Worm (Caenorhabditis elegans): Measurements from ENCODE around the gene F41C3.2.

DNA sequence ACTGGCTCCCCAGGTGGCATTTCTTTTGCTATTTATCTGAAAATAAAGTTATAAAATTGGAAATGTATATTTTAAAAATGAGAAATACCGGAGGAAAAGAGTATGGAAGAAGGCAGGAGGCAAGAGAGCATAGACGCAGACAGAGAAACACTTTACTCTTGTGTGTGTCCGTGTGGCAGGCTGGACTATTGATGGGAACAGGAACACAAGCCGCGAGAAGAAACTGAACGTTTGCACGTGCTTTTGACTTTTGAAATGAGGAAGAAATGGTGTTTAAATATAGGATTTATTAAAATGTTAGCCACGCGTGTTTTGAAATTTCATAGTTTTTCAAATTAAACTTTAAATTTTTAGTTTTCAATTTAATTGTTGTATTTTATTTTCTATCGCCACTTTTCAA, 23.6 kb upstream of the F41C3.2 start, which contains the start of gene F10G7.10:
- TF ChIP-seq him-1 (tag; optimal IDR thresholded peaks at IDR 0.05) (no peak), dao-5 (tag; optimal IDR thresholded peaks at IDR 0.05) (no peak)
